Fruit fly (Drosophila melanogaster) whole organism, pupa: ENCODE measurements around the gene MTPAP.

Experiments used
- CG10348 ChIP-seq: fragments of 200-800 bp; sonication (Bioruptor generic); IDR thresholded peaks from 2 replicates; pipeline ENCODE4 v1.3.6; 2022; ENCODE audit warnings: missing biosample characterization, missing genetic modification characterization
- CG13204 ChIP-seq: fragments of 200-800 bp; sonication (Bioruptor generic); optimal IDR thresholded peaks from 2 replicates; lab custom pipeline; 2018; ENCODE audit warnings: missing biosample characterization, mild to moderate bottlenecking, missing genetic modification characterization, moderate library complexity
- CG14655 ChIP-seq: fragments of 200-800 bp; sonication (Bioruptor generic); optimal IDR thresholded peaks from 3 replicates; lab custom pipeline; 2017; ENCODE audit warnings: mild to moderate bottlenecking, missing biosample characterization, missing genetic modification reagents, missing genetic modification characterization
- CG15710 ChIP-seq: fragments of 200-800 bp; sonication (Bioruptor generic); optimal IDR thresholded peaks from 2 replicates; lab custom pipeline; 2018; ENCODE audit warnings: missing biosample characterization, mild to moderate bottlenecking, missing genetic modification characterization, moderate library complexity
- CG17806 ChIP-seq: fragments of 200-800 bp; sonication (Bioruptor generic); optimal IDR thresholded peaks from 2 replicates; lab custom pipeline; 2018; ENCODE audit warnings: missing biosample characterization, mild to moderate bottlenecking, missing genetic modification characterization, moderate library complexity
- CG32121 ChIP-seq: fragments of 200-800 bp; sonication (Bioruptor generic); IDR thresholded peaks from 2 replicates; pipeline ENCODE4 v1.3.6; 2022; ENCODE audit warnings: missing biosample characterization, missing genetic modification characterization
- CG34367 ChIP-seq: fragments of 200-800 bp; sonication (Bioruptor generic); optimal IDR thresholded peaks from 2 replicates; lab custom pipeline; 2018; ENCODE audit warnings: missing biosample characterization, mild to moderate bottlenecking, missing genetic modification characterization
- CG4496 ChIP-seq: fragments of 200-800 bp; sonication (Bioruptor generic); IDR thresholded peaks from 3 replicates; pipeline ENCODE4 v1.3.6; 2022; ENCODE audit warnings: missing biosample characterization, missing genetic modification characterization
- CG8159 ChIP-seq: fragments of 200-800 bp; sonication (Bioruptor generic); optimal IDR thresholded peaks from 3 replicates; lab custom pipeline; 2018; ENCODE audit warnings: missing biosample characterization, mild to moderate bottlenecking, missing genetic modification characterization, moderate library complexity
- CG8301 ChIP-seq: fragments of 200-800 bp; sonication (Bioruptor generic); optimal IDR thresholded peaks from 2 replicates; lab custom pipeline; 2018; ENCODE audit warnings: missing biosample characterization, mild to moderate bottlenecking, missing genetic modification characterization
- CG9948 ChIP-seq: fragments of 200-800 bp; sonication (Bioruptor generic); optimal IDR thresholded peaks from 2 replicates; lab custom pipeline; 2018; ENCODE audit warnings: missing biosample characterization, mild to moderate bottlenecking, missing genetic modification characterization, moderate library complexity
- D1 ChIP-seq: fragments of 200-800 bp; sonication (Bioruptor generic); optimal IDR thresholded peaks from 2 replicates; lab custom pipeline; 2018; ENCODE audit warnings: missing biosample characterization, mild to moderate bottlenecking, missing genetic modification characterization, moderate library complexity
- EcR ChIP-seq: fragments of 200-800 bp; sonication (Bioruptor generic); optimal IDR thresholded peaks from 3 replicates; lab custom pipeline; 2019; ENCODE audit warnings: missing biosample characterization, missing genetic modification characterization, mild to moderate bottlenecking, moderate library complexity, missing genetic modification reagents
- Pif1A ChIP-seq: fragments of 200-800 bp; sonication (Bioruptor generic); optimal IDR thresholded peaks from 3 replicates; lab custom pipeline; 2016; ENCODE audit warnings: missing biosample characterization, missing genetic modification characterization
- Pif1B ChIP-seq: fragments of 200-800 bp; sonication (Bioruptor generic); optimal IDR thresholded peaks from 3 replicates; lab custom pipeline; 2016; ENCODE audit warnings: missing biosample characterization, missing genetic modification characterization
- Snoo ChIP-seq: fragments of 200-800 bp; sonication (Bioruptor generic); optimal IDR thresholded peaks from 3 replicates; lab custom pipeline; 2017; ENCODE audit warnings: missing biosample characterization, mild to moderate bottlenecking, missing genetic modification characterization, inconsistent platforms
- fd96Ca ChIP-seq: fragments of 200-800 bp; sonication (Bioruptor generic); IDR thresholded peaks from 3 replicates; pipeline ENCODE4 v1.3.6; 2022; ENCODE audit warnings: missing biosample characterization, missing genetic modification characterization
- gl ChIP-seq: fragments of 200-800 bp; sonication (Bioruptor generic); optimal IDR thresholded peaks from 2 replicates; lab custom pipeline; 2018; ENCODE audit warnings: missing biosample characterization, mild to moderate bottlenecking, missing genetic modification characterization
- rn ChIP-seq: fragments of 200-800 bp; sonication (Bioruptor generic); IDR thresholded peaks from 2 replicates; pipeline ENCODE4 v1.3.6; 2022; ENCODE audit warnings: missing biosample characterization, missing genetic modification characterization

Gene MTPAP

DNA sequence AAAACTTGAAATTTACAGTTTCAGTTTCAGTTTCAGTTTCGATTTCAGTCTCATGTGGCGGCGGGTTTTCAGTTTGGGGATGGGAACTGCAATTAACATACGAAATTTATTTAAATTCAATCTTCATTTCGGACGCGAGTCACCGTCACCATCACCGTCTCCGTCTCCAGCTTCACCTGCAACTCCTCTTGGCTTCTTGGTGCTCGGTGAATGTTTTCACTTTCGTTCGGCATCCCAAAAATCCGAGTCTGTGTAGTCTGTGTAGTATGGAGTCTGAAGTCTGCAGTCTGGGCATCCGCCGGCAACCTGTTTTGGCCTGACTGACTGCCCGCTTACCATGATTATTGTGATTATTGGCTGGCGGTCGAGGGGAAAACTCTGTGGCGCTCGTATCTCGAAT, 45.2 kb downstream of the MTPAP start:
- TF ChIP-seq Snoo = peak; percentile 31
- no peak for TF ChIP-seq CG13204 (GFP tag; lab: Kevin White, UChicago)
- no peak for TF ChIP-seq D1 (tag; lab: Kevin White, UChicago)
- TF ChIP-seq CG34367 (tag; lab: Kevin White, UChicago) = no peak
- TF ChIP-seq EcR (GFP tag; lab: Kevin White, UChicago) = no peak
- no peak for TF ChIP-seq CG14655 (GFP tag; lab: Kevin White, UChicago)
- TF ChIP-seq CG4496 (GFP tag; lab: Robert Waterston, UW) = no peak
- TF ChIP-seq CG8301 = no peak

DNA sequence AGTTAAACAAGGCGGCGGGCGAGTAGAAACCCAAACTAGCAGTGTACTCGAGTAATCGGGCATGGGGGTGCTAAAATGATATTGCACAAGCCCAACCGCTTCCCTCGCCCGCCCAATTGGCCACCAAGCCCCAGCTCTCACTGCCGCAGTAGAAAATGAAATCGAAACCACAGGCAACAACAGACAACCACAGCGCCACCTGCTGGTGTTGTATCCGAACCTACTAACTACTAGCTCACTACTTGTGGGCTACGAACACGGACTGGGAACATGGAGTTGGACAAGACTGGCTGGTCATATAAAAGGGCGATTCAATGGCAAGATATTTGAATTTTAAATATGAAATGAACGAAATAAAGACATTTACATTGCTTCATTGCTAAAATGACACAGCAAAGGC, 49.2 kb downstream of the MTPAP start:
- TF ChIP-seq D1 (tag; lab: Kevin White, UChicago) (no peak), CG34367 (tag; lab: Kevin White, UChicago) (no peak), CG10348 (no peak), CG14655 (GFP tag; lab: Kevin White, UChicago) (no peak), Pif1B (no peak), fd96Ca (no peak), CG17806 (tag; lab: Kevin White, UChicago) (no peak), CG15710 (tag; lab: Kevin White, UChicago) (no peak), CG8159 (tag; lab: Kevin White, UChicago) (no peak), Pif1A (GFP tag; lab: Kevin White, UChicago) (no peak), Snoo (no peak), CG9948 (tag; lab: Kevin White, UChicago) (no peak)
- TF ChIP-seq, all 21 proteins: peak for 0

DNA sequence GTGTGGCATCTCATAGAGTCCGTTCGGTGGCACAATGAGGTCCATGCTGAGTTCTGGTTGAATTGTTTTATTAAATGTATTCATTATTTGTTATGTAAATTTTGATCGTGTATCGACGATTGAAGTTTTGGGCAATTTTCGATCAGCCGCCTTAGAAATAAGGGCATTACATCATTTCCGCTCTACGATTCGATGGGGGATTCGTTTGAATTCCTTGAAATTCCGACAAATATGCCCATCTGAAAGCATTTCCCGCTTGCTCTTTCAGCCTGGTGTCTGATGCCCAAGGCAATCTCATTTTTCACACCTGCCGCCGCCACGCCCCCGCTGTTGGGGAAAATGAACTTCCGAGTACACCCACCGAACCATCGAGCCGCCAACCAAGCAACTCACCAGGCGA, 50.9 kb downstream of the MTPAP start, which contains the start of gene CG32811:
CG32811 (minus strand) TSS at position 101 of the 400 bp plus-strand sequence.
- TF ChIP-seq fd96Ca (no peak), CG32121 (no peak), CG8159 (tag; lab: Kevin White, UChicago) (no peak), CG17806 (tag; lab: Kevin White, UChicago) (no peak), CG8301 (no peak), gl (tag; lab: Kevin White, UChicago) (no peak), CG13204 (GFP tag; lab: Kevin White, UChicago) (no peak), rn (GFP tag; lab: Robert Waterston, UW) (no peak), EcR (GFP tag; lab: Kevin White, UChicago) (no peak), CG34367 (tag; lab: Kevin White, UChicago) (no peak)
- TF ChIP-seq, all 21 proteins: peak for 0
